Fruit fly (Drosophila melanogaster): Measurements from ENCODE around the gene CG12689.

dm6 chrX:7628826-7629576 lies 43.1 kb upstream of the CG12689 start:
- TF ChIP-seq dac (GFP tag; optimal IDR thresholded peaks at IDR 0.05) (no peak), svp (GFP tag) (no peak), topi (GFP tag; optimal IDR thresholded peaks at IDR 0.05) (no peak), CG32006 (GFP tag; optimal IDR thresholded peaks at IDR 0.05) (no peak), dsx (GFP tag; optimal IDR thresholded peaks at IDR 0.05; ENCODE audit: poor library complexity, severe bottlenecking) (no peak), CG8632 (GFP tag; optimal IDR thresholded peaks at IDR 0.05) (no peak), CG9139 (GFP tag; optimal IDR thresholded peaks at IDR 0.05) (no peak), CG31627 (GFP tag; optimal IDR thresholded peaks at IDR 0.05) (no peak), Sox102F (GFP tag; optimal IDR thresholded peaks at IDR 0.05) (no peak)
